Worm (Caenorhabditis elegans): ENCODE results near the gene F48G7.7.

Gene F48G7.7

ce11 chrV:635630-636029 is 9.4 kb upstream of the F48G7.7 start:
- TF ChIP-seq hlh-30 (tag; optimal IDR thresholded peaks at IDR 0.05; ENCODE audit: insufficient read depth) (peak; percentile 28), ets-4 (tag; optimal IDR thresholded peaks at IDR 0.05) (no peak)

- no peak for TF ChIP-seq ceh-31 (tag; optimal IDR thresholded peaks at IDR 0.05)
- no peak for TF ChIP-seq elt-2 (tag; optimal IDR thresholded peaks at IDR 0.05)
- no peak for TF ChIP-seq unc-3 (GFP tag; conservative IDR thresholded peaks at IDR 0.05)
- TF ChIP-seq unc-3 (tag; optimal IDR thresholded peaks at IDR 0.05): no peak
- TF ChIP-seq C08G9.2 (tag; optimal IDR thresholded peaks at IDR 0.05): no peak
- TF ChIP-seq unc-42 (tag; optimal IDR thresholded peaks at IDR 0.05): no peak
These were observed 8.6 kb upstream of the F48G7.7 start, which contains the start of gene F48G7.10 for ce11 chrV:634855-635254. Gene F48G7.10 (minus strand): TSS chrV:634955.

- TF ChIP-seq eyg-1 (tag; optimal IDR thresholded peaks at IDR 0.05) (no peak), K02D7.2 (tag; optimal IDR thresholded peaks at IDR 0.05) (no peak), ceh-9 (tag; optimal IDR thresholded peaks at IDR 0.05) (no peak), ceh-45 (GFP tag; IDR thresholded peaks at IDR 0.05) (no peak)
These were observed 5.6 kb upstream of the F48G7.7 start for ce11 chrV:631832-632231.

ce11 chrV:628527-628926 is 2.3 kb upstream of the F48G7.7 start, which contains the start of gene F48G7.9:
Gene F48G7.9 (minus strand): TSS chrV:628627.
- TF ChIP-seq fkh-10 (GFP tag; optimal IDR thresholded peaks at IDR 0.05) (no peak), sdc-2 (tag; optimal IDR thresholded peaks at IDR 0.05) (no peak), hlh-30 (tag; optimal IDR thresholded peaks at IDR 0.05; ENCODE audit: insufficient read depth) (no peak), ceh-34 (tag; optimal IDR thresholded peaks at IDR 0.05) (no peak), ceh-30 (tag; optimal IDR thresholded peaks at IDR 0.05) (no peak), ceh-14 (tag; optimal IDR thresholded peaks at IDR 0.05) (no peak), pqm-1 (tag; optimal IDR thresholded peaks at IDR 0.05) (no peak), K02D7.2 (tag; optimal IDR thresholded peaks at IDR 0.05) (no peak), K09A11.1 (tag; optimal IDR thresholded peaks at IDR 0.05; ENCODE audit: insufficient read depth) (no peak), hlh-8 (tag; optimal IDR thresholded peaks at IDR 0.05) (no peak), ceh-9 (tag; optimal IDR thresholded peaks at IDR 0.05) (no peak), ceh-19 (GFP tag; optimal IDR thresholded peaks at IDR 0.05) (no peak), zip-5 (tag; optimal IDR thresholded peaks at IDR 0.05) (no peak), eyg-1 (tag; optimal IDR thresholded peaks at IDR 0.05) (no peak), unc-42 (tag; optimal IDR thresholded peaks at IDR 0.05) (no peak)

ce11 chrV:627585-627984 is 1.4 kb upstream of the F48G7.7 start, which contains the start of gene F48G7.8:
Gene F48G7.8 (minus strand): TSS chrV:627685.
- TF ChIP-seq fkh-10 (GFP tag; optimal IDR thresholded peaks at IDR 0.05) (no peak), pax-1 (tag; optimal IDR thresholded peaks at IDR 0.05) (no peak), T23F11.4 (GFP tag; optimal IDR thresholded peaks at IDR 0.05) (no peak), ceh-18 (tag; optimal IDR thresholded peaks at IDR 0.05) (no peak), ceh-2 (tag; optimal IDR thresholded peaks at IDR 0.05) (no peak), hlh-8 (tag; optimal IDR thresholded peaks at IDR 0.05) (no peak), che-1 (tag; optimal IDR thresholded peaks at IDR 0.05) (no peak), mec-3 (tag; optimal IDR thresholded peaks at IDR 0.05; ENCODE audit: borderline replicate concordance) (no peak), lim-6 (tag; optimal IDR thresholded peaks at IDR 0.05) (no peak), fax-1 (tag; optimal IDR thresholded peaks at IDR 0.05) (no peak), hlh-15 (tag; optimal IDR thresholded peaks at IDR 0.05) (no peak), nhr-11 (tag; optimal IDR thresholded peaks at IDR 0.05) (no peak)

ce11 chrV:624922-625321 is 1.3 kb downstream of the F48G7.7 start, which contains the start of gene srt-17:
Gene srt-17 (minus strand): TSS chrV:625022.
- TF ChIP-seq fkh-6 (tag; optimal IDR thresholded peaks at IDR 0.05) (no peak), pqm-1 (tag; optimal IDR thresholded peaks at IDR 0.05) (no peak), hlh-15 (tag; optimal IDR thresholded peaks at IDR 0.05) (no peak)
